Worm (Caenorhabditis elegans) whole organism, L1 larva: ENCODE measurements around the gene F49C12.11.

Source experiments
- C16A3.4 ChIP-seq: fragments of 150-350 bp; optimal IDR thresholded peaks from 2 replicates; lab custom pipeline; 2014; ENCODE audit warnings: missing biosample characterization, missing genetic modification characterization
- C34B4.2 ChIP-seq: sonication (generic microtip); optimal IDR thresholded peaks from 2 replicates; lab custom pipeline; 2017; ENCODE audit warnings: mild to moderate bottlenecking, missing genetic modification characterization, missing compliant biosample characterization
- F16B12.6 ChIP-seq: fragments of 150-350 bp; optimal IDR thresholded peaks from 2 replicates; lab custom pipeline; 2014; ENCODE audit warnings: missing biosample characterization, missing genetic modification characterization
- aha-1 ChIP-seq: fragments of 150-350 bp; optimal IDR thresholded peaks from 2 replicates; lab custom pipeline; 2014; ENCODE audit warnings: missing biosample characterization, missing genetic modification characterization
- ama-1 ChIP-seq: fragments of 150-350 bp; optimal IDR thresholded peaks from 2 replicates; lab custom pipeline; 2014
- blmp-1 ChIP-seq: fragments of 150-350 bp; optimal IDR thresholded peaks from 2 replicates; lab custom pipeline; 2014; ENCODE audit warnings: missing biosample characterization, missing genetic modification characterization
- dpl-1 ChIP-seq, 3 experiments: fragments of 150-350 bp in 2 of 3; sonication (generic microtip) in 1 of 3; optimal IDR thresholded peaks; 2 replicates each; lab custom pipeline; 2014 to 2017; ENCODE audit warnings: missing biosample characterization in 3 of 3, missing genetic modification characterization in 3 of 3, missing genetic modification reagents in 3 of 3
- egl-27 ChIP-seq, 2 experiments: fragments of 150-350 bp in 1 of 2; sonication (generic microtip); optimal IDR thresholded peaks; 3 replicates each; lab custom pipeline; 2017 to 2018; ENCODE audit warnings: missing biosample characterization in 2 of 2, missing genetic modification characterization in 2 of 2, missing genetic modification reagents in 2 of 2
- elt-3 ChIP-seq, 6 experiments: fragments of 150-350 bp in 1 of 6; sonication (generic microtip); optimal IDR thresholded peaks; 2 replicates each; lab custom pipeline; 2017 to 2018; ENCODE audit warnings: missing biosample characterization in 6 of 6, missing genetic modification characterization in 6 of 6, inconsistent platforms in 1 of 6
- ets-5 ChIP-seq: fragments of 200-800 bp; sonication (Bioruptor generic); IDR thresholded peaks from 2 replicates; pipeline ENCODE4 v1.3.6; 2022; ENCODE audit warnings: missing genetic modification characterization, missing compliant biosample characterization
- fkh-10 ChIP-seq: sonication (generic microtip); optimal IDR thresholded peaks from 2 replicates; lab custom pipeline; 2017; ENCODE audit warnings: missing biosample characterization, missing genetic modification reagents, missing genetic modification characterization
- fkh-4 ChIP-seq: sonication (generic microtip); optimal IDR thresholded peaks from 2 replicates; lab custom pipeline; 2016; ENCODE audit warnings: missing compliant biosample characterization, missing genetic modification characterization, borderline replicate concordance
- hlh-17 ChIP-seq: fragments of 200-800 bp; sonication (Bioruptor generic); optimal IDR thresholded peaks from 2 replicates; lab custom pipeline; 2018; ENCODE audit warnings: missing genetic modification characterization, mild to moderate bottlenecking, missing compliant biosample characterization, moderate library complexity, borderline replicate concordance
- hlh-4 ChIP-seq: sonication (generic microtip); optimal IDR thresholded peaks from 2 replicates; lab custom pipeline; 2016; ENCODE audit warnings: mild to moderate bottlenecking, missing genetic modification characterization, missing compliant biosample characterization
- isw-1 ChIP-seq: fragments of 200-800 bp; sonication (Bioruptor generic); IDR thresholded peaks from 2 replicates; pipeline ENCODE4 v1.3.6; 2022; ENCODE audit warnings: missing genetic modification characterization, missing compliant biosample characterization
- jun-1 ChIP-seq: fragments of 150-350 bp; optimal IDR thresholded peaks from 2 replicates; lab custom pipeline; 2014; ENCODE audit warnings: missing biosample characterization, missing genetic modification reagents, missing genetic modification characterization
- lin-13 ChIP-seq: fragments of 150-350 bp; optimal IDR thresholded peaks from 2 replicates; lab custom pipeline; 2014; ENCODE audit warnings: missing biosample characterization, missing genetic modification reagents, missing genetic modification characterization
- lin-15B ChIP-seq: fragments of 150-350 bp; sonication (generic microtip); optimal IDR thresholded peaks from 3 replicates; lab custom pipeline; 2014; ENCODE audit warnings: missing biosample characterization, missing genetic modification characterization
- lin-35 ChIP-seq, 2 experiments: fragments of 150-350 bp; optimal IDR thresholded peaks; 2 replicates each; lab custom pipeline; 2014; ENCODE audit warnings: missing biosample characterization in 2 of 2, missing genetic modification characterization in 2 of 2, missing genetic modification reagents in 2 of 2
- mab-9 ChIP-seq: fragments of 200-800 bp; sonication (Bioruptor generic); IDR thresholded peaks from 2 replicates; pipeline ENCODE4 v1.3.6; 2022; ENCODE audit warnings: missing genetic modification reagents, missing genetic modification characterization, missing compliant biosample characterization
- mef-2 ChIP-seq: fragments of 150-350 bp; optimal IDR thresholded peaks from 2 replicates; lab custom pipeline; 2014; ENCODE audit warnings: missing biosample characterization, missing genetic modification characterization
- nhr-20 ChIP-seq: sonication (generic microtip); optimal IDR thresholded peaks from 2 replicates; lab custom pipeline; 2016; ENCODE audit warnings: mild to moderate bottlenecking, missing genetic modification characterization, missing compliant biosample characterization
- nhr-47 ChIP-seq: sonication (generic microtip); optimal IDR thresholded peaks from 2 replicates; lab custom pipeline; 2016; ENCODE audit warnings: mild to moderate bottlenecking, missing genetic modification characterization, moderate library complexity, missing compliant biosample characterization
- nhr-71 ChIP-seq: sonication (generic microtip); optimal IDR thresholded peaks from 2 replicates; lab custom pipeline; 2016; ENCODE audit warnings: mild to moderate bottlenecking, missing genetic modification characterization, moderate library complexity, missing compliant biosample characterization
- nhr-76 ChIP-seq: sonication (generic microtip); optimal IDR thresholded peaks from 2 replicates; lab custom pipeline; 2017; ENCODE audit warnings: missing biosample characterization, missing genetic modification characterization
- nhr-85 ChIP-seq: sonication (generic microtip); peaks from one replicate; lab custom pipeline; 2016; ENCODE audit warnings: missing genetic modification characterization, inconsistent platforms, missing compliant biosample characterization
- nhr-90 ChIP-seq: sonication (generic microtip); optimal IDR thresholded peaks from 2 replicates; lab custom pipeline; 2016; ENCODE audit warnings: mild to moderate bottlenecking, missing genetic modification characterization, missing compliant biosample characterization; ENCODE audit not compliant: poor library complexity
- rnt-1 ChIP-seq: sonication (generic microtip); optimal IDR thresholded peaks from 2 replicates; lab custom pipeline; 2016; ENCODE audit warnings: mild to moderate bottlenecking, missing genetic modification characterization, moderate library complexity, missing compliant biosample characterization
- skn-1 ChIP-seq: fragments of 150-350 bp; optimal IDR thresholded peaks from 2 replicates; lab custom pipeline; 2014; ENCODE audit warnings: missing biosample characterization, missing genetic modification characterization
- snpc-4 ChIP-seq: fragments of 150-350 bp; optimal IDR thresholded peaks from 2 replicates; lab custom pipeline; 2014; ENCODE audit warnings: missing biosample characterization, missing genetic modification characterization
- sox-4 ChIP-seq: sonication (generic microtip); optimal IDR thresholded peaks from 2 replicates; lab custom pipeline; 2016; ENCODE audit warnings: missing genetic modification characterization, missing compliant biosample characterization
- swsn-7 ChIP-seq: sonication (generic microtip); optimal IDR thresholded peaks from 2 replicates; lab custom pipeline; 2016; ENCODE audit warnings: missing genetic modification characterization, missing compliant biosample characterization
- tbx-2 ChIP-seq: sonication (generic microtip); optimal IDR thresholded peaks from 2 replicates; lab custom pipeline; 2016; ENCODE audit warnings: missing genetic modification characterization, missing compliant biosample characterization
- tlp-1 ChIP-seq: fragments of 150-350 bp; optimal IDR thresholded peaks from 2 replicates; lab custom pipeline; 2014; ENCODE audit warnings: missing biosample characterization, missing genetic modification characterization
- unc-130 ChIP-seq: fragments of 150-350 bp; optimal IDR thresholded peaks from 2 replicates; lab custom pipeline; 2017; ENCODE audit warnings: missing biosample characterization, missing genetic modification characterization, inconsistent platforms
- unc-86 ChIP-seq: sonication (generic microtip); optimal IDR thresholded peaks from 2 replicates; lab custom pipeline; 2016; ENCODE audit warnings: missing genetic modification characterization, missing compliant biosample characterization
- unc-98 ChIP-seq: fragments of 200-800 bp; sonication (Bioruptor generic); IDR thresholded peaks from 2 replicates; pipeline ENCODE4 v1.3.6; 2022; ENCODE audit warnings: missing genetic modification characterization, missing compliant biosample characterization
- xbp-1 ChIP-seq: sonication (generic microtip); optimal IDR thresholded peaks from 2 replicates; lab custom pipeline; 2016; ENCODE audit warnings: missing genetic modification characterization, missing compliant biosample characterization
- zag-1 ChIP-seq: fragments of 150-350 bp; optimal IDR thresholded peaks from 2 replicates; lab custom pipeline; 2014; ENCODE audit warnings: missing biosample characterization, missing genetic modification characterization
- ztf-4 ChIP-seq: fragments of 150-350 bp; optimal IDR thresholded peaks from 2 replicates; lab custom pipeline; 2014; ENCODE audit warnings: missing biosample characterization, missing genetic modification characterization

Gene F49C12.11

DNA sequence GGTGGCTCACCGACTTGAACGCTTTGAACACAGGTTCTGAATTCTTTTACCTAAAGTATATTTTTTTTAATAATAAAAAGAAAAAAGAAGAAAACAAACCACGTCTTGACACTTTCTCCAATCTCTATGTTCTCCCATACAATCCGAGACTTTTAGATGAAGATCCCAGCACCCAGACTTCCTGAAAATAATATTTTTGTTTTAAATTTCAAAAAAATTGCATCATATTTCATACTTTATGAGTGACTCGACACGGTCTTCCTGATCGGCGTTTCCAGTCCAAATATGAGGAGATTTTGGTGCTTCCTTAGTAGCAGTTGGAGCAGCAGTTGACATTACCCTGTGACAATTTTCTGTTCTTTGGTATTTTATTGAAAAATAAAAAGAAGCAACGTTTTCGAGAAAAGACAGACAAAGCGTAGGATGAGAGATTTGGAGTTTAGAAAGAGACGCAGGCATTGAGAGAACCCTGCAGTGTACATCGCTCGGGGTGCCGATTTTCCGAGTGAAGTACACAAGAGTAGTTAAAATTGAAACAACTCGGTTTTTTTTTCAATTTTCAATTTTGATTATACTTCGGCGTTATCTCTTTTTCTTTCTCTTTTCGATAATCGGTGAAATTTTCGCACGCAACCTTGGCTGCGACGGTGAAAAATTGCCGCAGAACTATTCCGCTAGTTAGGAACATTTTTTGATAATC is 16.5 kb downstream of the F49C12.11 start, which contains the start of the genes coa-4 and T20D3.14 (continued):
- no peak for TF ChIP-seq ama-1 (lab: Kevin White, UChicago)
- TF ChIP-seq jun-1 (tag; lab: Kevin White, UChicago): no peak
- TF ChIP-seq nhr-85 (tag; lab: Kevin White, UChicago): peak; percentile 55
- peak; percentile 48 for TF ChIP-seq xbp-1 (tag; lab: Kevin White, UChicago)
- no peak for TF ChIP-seq unc-86 (tag; lab: Kevin White, UChicago)
- no peak for TF ChIP-seq nhr-90 (tag; lab: Kevin White, UChicago)
- no peak for TF ChIP-seq fkh-10
- no peak for TF ChIP-seq zag-1 (tag; lab: Kevin White, UChicago)
- no peak for TF ChIP-seq mab-9 (GFP tag; lab: Robert Waterston, UW)
- peak in 1 of 6 experiments; percentile 43 for TF ChIP-seq elt-3 (tag; optimal IDR thresholded peaks at IDR 0.05; lab: Kevin White, UChicago)
- peak in 2 of 3 experiments; percentile 17 to 48 for TF ChIP-seq dpl-1 (GFP tag; optimal IDR thresholded peaks at IDR 0.05; lab: Kevin White, UChicago)
- no peak for TF ChIP-seq tlp-1 (tag; lab: Kevin White, UChicago)
- peak; percentile 41 to 64 for TF ChIP-seq lin-35 (GFP tag; optimal IDR thresholded peaks at IDR 0.05; lab: Kevin White, UChicago)
- TF ChIP-seq ztf-4: no peak
- TF ChIP-seq hlh-4 (tag; lab: Kevin White, UChicago): no peak
- TF ChIP-seq isw-1 (GFP tag; lab: Robert Waterston, UW): no peak
- TF ChIP-seq nhr-71 (tag; lab: Kevin White, UChicago): peak; percentile 71
- TF ChIP-seq sox-4: no peak
- TF ChIP-seq nhr-47 (tag; lab: Kevin White, UChicago): peak; percentile 43
- TF ChIP-seq lin-13: no peak
- TF ChIP-seq lin-15B: no peak
- peak; percentile 33 for TF ChIP-seq rnt-1 (tag; lab: Kevin White, UChicago)
- peak; percentile 39 for TF ChIP-seq swsn-7
- TF ChIP-seq nhr-76: no peak
- no peak for TF ChIP-seq F16B12.6 (tag; lab: Kevin White, UChicago)
- TF ChIP-seq C34B4.2: no peak
- TF ChIP-seq unc-98 (GFP tag; lab: Robert Waterston, UW): no peak
- no peak for TF ChIP-seq fkh-4 (tag; lab: Kevin White, UChicago)
- no peak for TF ChIP-seq skn-1
- peak; percentile 39 for TF ChIP-seq blmp-1
- TF ChIP-seq C16A3.4 (tag; lab: Kevin White, UChicago): peak; percentile 38
- peak; percentile 64 for TF ChIP-seq nhr-20 (tag; lab: Kevin White, UChicago)
- peak; percentile 1 for TF ChIP-seq snpc-4 (tag; lab: Kevin White, UChicago)
- no peak for TF ChIP-seq ets-5 (GFP tag; lab: Robert Waterston, UW)
- TF ChIP-seq mef-2 (tag; lab: Kevin White, UChicago): no peak
- TF ChIP-seq egl-27 (tag; optimal IDR thresholded peaks at IDR 0.05; lab: Kevin White, UChicago): no peak
- no peak for TF ChIP-seq unc-130
- no peak for TF ChIP-seq aha-1
- TF ChIP-seq, all 84 proteins: peak for 24

DNA sequence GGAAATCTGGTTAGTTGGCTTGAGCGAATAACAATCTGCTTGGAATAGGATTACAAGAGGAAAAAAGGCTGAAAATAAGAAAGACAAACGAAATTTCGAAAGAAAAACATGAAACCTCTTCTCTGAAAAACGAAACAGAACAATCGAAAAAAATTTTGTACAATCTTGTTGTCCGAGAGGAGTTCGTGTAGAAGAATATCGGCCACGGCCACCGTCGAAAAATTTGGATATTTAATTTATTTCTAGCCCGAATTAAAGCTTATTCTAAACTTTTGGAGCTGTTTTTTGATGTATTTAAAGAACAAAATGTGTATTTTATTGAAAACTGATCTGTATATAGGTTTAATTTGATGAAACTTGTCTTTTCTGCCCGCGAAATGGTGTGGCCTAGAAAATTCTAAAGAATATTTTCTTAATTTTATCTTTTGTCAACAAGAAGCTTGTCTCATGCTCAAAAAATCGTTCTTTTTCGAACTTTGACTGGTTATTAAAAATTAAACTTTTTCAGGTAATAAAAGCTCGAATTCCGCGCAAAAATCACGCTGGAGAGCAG is 17.4 kb downstream of the F49C12.11 start, which contains the start of gene T20D3.5:
Gene T20D3.5 (plus strand): TSS at position 503 of the 553 bp plus-strand sequence.
- TF ChIP-seq hlh-17 (GFP tag; lab: Kevin White, UChicago) (no peak), tbx-2 (tag; lab: Kevin White, UChicago) (no peak), lin-35 (GFP tag; optimal IDR thresholded peaks at IDR 0.05; lab: Kevin White, UChicago) (no peak), rnt-1 (tag; lab: Kevin White, UChicago) (peak; percentile 13)
